In genomic region chrIV:6321667-6322066, ce11 we compare ENCODE assay signal across 3 worm cellular contexts.
A peak's percentile ranks its signal among the peaks of the same experiment; 100 is the strongest.
TF ChIP-seq lines count a peak whose summit lies in the region.

Y73B6BL.29 (plus strand) TSS chrIV:6321929.

TF ChIP-seq in whole organism, L2 larva, 48 proteins besides CTCF, POLR2A, EP300 and RAD21 (continued from another document):
- TF ChIP-seq sma-9 (GFP tag; optimal IDR thresholded peaks at IDR 0.05; lab: Kevin White, UChicago), result peak; percentile 98
- no peak for TF ChIP-seq sma-9 (tag; optimal IDR thresholded peaks at IDR 0.05; lab: Kevin White, UChicago)
- TF ChIP-seq lin-11 (tag; optimal IDR thresholded peaks at IDR 0.05; lab: Kevin White, UChicago), result peak; percentile 73
- peak; percentile 23 for TF ChIP-seq Y55F3AM.14 (GFP tag; optimal IDR thresholded peaks at IDR 0.05; lab: Kevin White, UChicago)
- TF ChIP-seq nhr-6 (tag; optimal IDR thresholded peaks at IDR 0.05; lab: Kevin White, UChicago), result peak; percentile 94
- peak; percentile 94 for TF ChIP-seq sma-3 (GFP tag; optimal IDR thresholded peaks at IDR 0.05; lab: Kevin White, UChicago)
- peak in 1 of 2 experiments; percentile 25 for TF ChIP-seq mdl-1 (tag; optimal IDR thresholded peaks at IDR 0.05; lab: Kevin White, UChicago)
- no peak for TF ChIP-seq peb-1 (tag; optimal IDR thresholded peaks at IDR 0.05; lab: Kevin White, UChicago)
- TF ChIP-seq gmeb-1 (tag; optimal IDR thresholded peaks at IDR 0.05; lab: Kevin White, UChicago), result peak; percentile 98
- TF ChIP-seq ama-1 (optimal IDR thresholded peaks at IDR 0.05; lab: Kevin White, UChicago), result peak; percentile 38
- peak; percentile 81 for TF ChIP-seq snpc-4 (tag; optimal IDR thresholded peaks at IDR 0.05; lab: Kevin White, UChicago)
- peak; percentile 66 for TF ChIP-seq mab-5 (tag; optimal IDR thresholded peaks at IDR 0.05; lab: Kevin White, UChicago)
- TF ChIP-seq lin-39 (tag; optimal IDR thresholded peaks at IDR 0.05; lab: Kevin White, UChicago), result no peak
- TF ChIP-seq R02D3.7 (tag; optimal IDR thresholded peaks at IDR 0.05; lab: Kevin White, UChicago), result peak; percentile 71
- peak; percentile 89 for TF ChIP-seq ZK546.5 (tag; optimal IDR thresholded peaks at IDR 0.05; lab: Kevin White, UChicago)
- peak; percentile 93 for TF ChIP-seq C34F6.9 (tag; optimal IDR thresholded peaks at IDR 0.05; lab: Kevin White, UChicago)
- TF ChIP-seq elt-3 (tag; optimal IDR thresholded peaks at IDR 0.05; lab: Kevin White, UChicago), result no peak
- peak; percentile 88 to 95 for TF ChIP-seq lsy-2 (tag; optimal IDR thresholded peaks at IDR 0.05; lab: Kevin White, UChicago)
- TF ChIP-seq nhr-10 (tag; optimal IDR thresholded peaks at IDR 0.05; lab: Kevin White, UChicago), result no peak
- TF ChIP-seq ceh-82 (tag; optimal IDR thresholded peaks at IDR 0.05; lab: Kevin White, UChicago), result peak; percentile 8
- TF ChIP-seq lin-13 (GFP tag; optimal IDR thresholded peaks at IDR 0.05; lab: Kevin White, UChicago), result peak; percentile 90
- no peak for TF ChIP-seq ztf-11 (tag; optimal IDR thresholded peaks at IDR 0.05; lab: Kevin White, UChicago)
- TF ChIP-seq dmd-4 (tag; optimal IDR thresholded peaks at IDR 0.05; lab: Kevin White, UChicago), result peak; percentile 32
- TF ChIP-seq nhr-77 (tag; optimal IDR thresholded peaks at IDR 0.05; lab: Kevin White, UChicago), result peak; percentile 42
- TF ChIP-seq nhr-12 (tag; optimal IDR thresholded peaks at IDR 0.05; lab: Kevin White, UChicago), result no peak
- TF ChIP-seq unc-62 (GFP tag; optimal IDR thresholded peaks at IDR 0.05; lab: Kevin White, UChicago), result no peak
TF ChIP-seq in whole organism, L2 larva: peak in this region for 30.

TF ChIP-seq in whole organism, L4 larva, 104 proteins besides CTCF, POLR2A, EP300 and RAD21 (continued from another document):
- TF ChIP-seq mxl-3 (GFP tag; optimal IDR thresholded peaks at IDR 0.05; lab: Kevin White, UChicago) (peak; percentile 51), zip-2 (tag; optimal IDR thresholded peaks at IDR 0.05; lab: Kevin White, UChicago) (peak; percentile 72), spr-3 (GFP tag; optimal IDR thresholded peaks at IDR 0.05; lab: Kevin White, UChicago) (no peak), nhr-6 (tag; optimal IDR thresholded peaks at IDR 0.05; lab: Kevin White, UChicago) (peak; percentile 96), Y105C5A.15 (GFP tag; IDR thresholded peaks at IDR 0.05; lab: Robert Waterston, UW) (no peak), Y5F2A.4 (GFP tag; optimal IDR thresholded peaks at IDR 0.05; lab: Kevin White, UChicago) (no peak), mdl-1 (tag; optimal IDR thresholded peaks at IDR 0.05; lab: Kevin White, UChicago) (peak in 1 of 2 experiments; percentile 44), hmg-1.1 (GFP tag; IDR thresholded peaks at IDR 0.05; lab: Robert Waterston, UW) (peak; percentile 74), ZK546.5 (tag; optimal IDR thresholded peaks at IDR 0.05; lab: Kevin White, UChicago) (peak; percentile 43 to 51), rbr-2 (tag; optimal IDR thresholded peaks at IDR 0.05; lab: Kevin White, UChicago) (peak; percentile 78), arid-1 (GFP tag; conservative IDR thresholded peaks at IDR 0.05; lab: Robert Waterston, UW) (peak; percentile 72), madf-9 (GFP tag; conservative IDR thresholded peaks at IDR 0.05; lab: Robert Waterston, UW) (peak; percentile 86), nhr-48 (tag; optimal IDR thresholded peaks at IDR 0.05; lab: Kevin White, UChicago) (peak; percentile 42), T20F7.1 (GFP tag; optimal IDR thresholded peaks at IDR 0.05; lab: Kevin White, UChicago) (peak; percentile 71), unc-39 (tag; optimal IDR thresholded peaks at IDR 0.05; lab: Kevin White, UChicago) (no peak), lin-13 (GFP tag; optimal IDR thresholded peaks at IDR 0.05; lab: Kevin White, UChicago) (peak; percentile 35), dpl-1 (GFP tag; optimal IDR thresholded peaks at IDR 0.05; lab: Kevin White, UChicago) (peak; percentile 99), daf-12 (tag; optimal IDR thresholded peaks at IDR 0.05; lab: Kevin White, UChicago) (no peak), snpc-1.2 (GFP tag; IDR thresholded peaks at IDR 0.05; lab: Robert Waterston, UW) (peak; percentile 84), hif-1 (tag; optimal IDR thresholded peaks at IDR 0.05; lab: Kevin White, UChicago) (peak in 1 of 2 experiments; percentile 96), nhr-28 (tag; optimal IDR thresholded peaks at IDR 0.05; lab: Kevin White, UChicago) (peak; percentile 60), lin-15B (tag; optimal IDR thresholded peaks at IDR 0.05; lab: Kevin White, UChicago) (no peak), fkh-10 (GFP tag; optimal IDR thresholded peaks at IDR 0.05; lab: Kevin White, UChicago) (peak; percentile 71), hlh-11 (tag; optimal IDR thresholded peaks at IDR 0.05; lab: Kevin White, UChicago) (peak; percentile 71), dmd-6 (GFP tag; IDR thresholded peaks at IDR 0.05; lab: Robert Waterston, UW) (peak; percentile 78), sdz-12 (GFP tag; optimal IDR thresholded peaks at IDR 0.05; lab: Kevin White, UChicago) (peak; percentile 90), spr-1 (tag; optimal IDR thresholded peaks at IDR 0.05; lab: Kevin White, UChicago) (peak; percentile 41), F49E8.2 (tag; optimal IDR thresholded peaks at IDR 0.05; lab: Kevin White, UChicago; ENCODE audit: borderline replicate concordance) (peak; percentile 81), nhr-76 (tag; optimal IDR thresholded peaks at IDR 0.05; lab: Kevin White, UChicago) (no peak), F37D6.2 (tag; optimal IDR thresholded peaks at IDR 0.05; lab: Kevin White, UChicago) (peak; percentile 76), nhr-237 (tag; optimal IDR thresholded peaks at IDR 0.05; lab: Kevin White, UChicago) (no peak), Y48G9A.11 (GFP tag; IDR thresholded peaks at IDR 0.05; lab: Robert Waterston, UW) (peak; percentile 85), mes-2 (tag; optimal IDR thresholded peaks at IDR 0.05; lab: Kevin White, UChicago; ENCODE audit: poor library complexity, severe bottlenecking) (peak; percentile 100), lin-38 (GFP tag; IDR thresholded peaks at IDR 0.05; lab: Robert Waterston, UW) (peak; percentile 86), dve-1 (tag; optimal IDR thresholded peaks at IDR 0.05; lab: Kevin White, UChicago; ENCODE audit: insufficient read depth) (peak; percentile 90), ceh-32 (tag; optimal IDR thresholded peaks at IDR 0.05; lab: Kevin White, UChicago; ENCODE audit: poor library complexity) (peak; percentile 58), F10B5.3 (tag; optimal IDR thresholded peaks at IDR 0.05; lab: Kevin White, UChicago) (peak; percentile 54), aha-1 (tag; lab: Kevin White, UChicago) (peak; percentile 85), ces-1 (GFP tag; optimal IDR thresholded peaks at IDR 0.05; lab: Kevin White, UChicago) (peak; percentile 15), ZK337.2 (GFP tag; IDR thresholded peaks at IDR 0.05; lab: Robert Waterston, UW) (peak; percentile 91), ceh-44 (GFP tag; IDR thresholded peaks at IDR 0.05; lab: Robert Waterston, UW) (peak; percentile 93), mep-1 (tag; optimal IDR thresholded peaks at IDR 0.05; lab: Kevin White, UChicago) (peak; percentile 88), tag-97 (GFP tag; IDR thresholded peaks at IDR 0.05; lab: Robert Waterston, UW) (0 out of 2 replicates have a peak, but pooled peaks have one; percentile 62), gei-8 (GFP tag; optimal IDR thresholded peaks at IDR 0.05; lab: Kevin White, UChicago) (no peak), zfp-2 (tag; optimal IDR thresholded peaks at IDR 0.05; lab: Kevin White, UChicago) (peak; percentile 88)

TF ChIP-seq in whole organism, late embryonic, 69 proteins besides CTCF, POLR2A, EP300 and RAD21 (continued from another document):
- TF ChIP-seq ttx-3 (tag; optimal IDR thresholded peaks at IDR 0.05; lab: Kevin White, UChicago) (peak; percentile 54), unc-86 (tag; optimal IDR thresholded peaks at IDR 0.05; lab: Kevin White, UChicago) (peak; percentile 12), lim-6 (tag; optimal IDR thresholded peaks at IDR 0.05; lab: Kevin White, UChicago) (peak; percentile 32), nhr-232 (tag; optimal IDR thresholded peaks at IDR 0.05; lab: Kevin White, UChicago) (no peak), elt-4 (tag; optimal IDR thresholded peaks at IDR 0.05; lab: Kevin White, UChicago) (no peak), ceh-34 (tag; optimal IDR thresholded peaks at IDR 0.05; lab: Kevin White, UChicago) (peak; percentile 13), hlh-15 (tag; optimal IDR thresholded peaks at IDR 0.05; lab: Kevin White, UChicago) (no peak), ceh-6 (GFP tag; optimal IDR thresholded peaks at IDR 0.05; lab: Kevin White, UChicago) (no peak), ets-4 (tag; optimal IDR thresholded peaks at IDR 0.05; lab: Kevin White, UChicago) (peak; percentile 96), unc-3 (GFP tag; conservative IDR thresholded peaks at IDR 0.05; lab: Robert Waterston, UW) (no peak), unc-3 (tag; optimal IDR thresholded peaks at IDR 0.05; lab: Kevin White, UChicago) (peak; percentile 27), ztf-16 (tag; optimal IDR thresholded peaks at IDR 0.05; lab: Kevin White, UChicago) (peak; percentile 17), pag-3 (tag; optimal IDR thresholded peaks at IDR 0.05; lab: Kevin White, UChicago; ENCODE audit: borderline replicate concordance) (no peak), pax-1 (tag; optimal IDR thresholded peaks at IDR 0.05; lab: Kevin White, UChicago) (peak; percentile 63), syd-9 (tag; optimal IDR thresholded peaks at IDR 0.05; lab: Kevin White, UChicago) (no peak), ceh-18 (tag; optimal IDR thresholded peaks at IDR 0.05; lab: Kevin White, UChicago) (peak; percentile 27), lin-11 (tag; optimal IDR thresholded peaks at IDR 0.05; lab: Kevin White, UChicago) (no peak), unc-55 (GFP tag; optimal IDR thresholded peaks at IDR 0.05; lab: Kevin White, UChicago) (peak; percentile 6), nfya-1 (tag; optimal IDR thresholded peaks at IDR 0.05; lab: Kevin White, UChicago) (peak; percentile 50), F13H6.1 (tag; optimal IDR thresholded peaks at IDR 0.05; lab: Kevin White, UChicago) (peak; percentile 46), ref-2 (tag; optimal IDR thresholded peaks at IDR 0.05; lab: Kevin White, UChicago) (peak; percentile 90)
